Worm (Caenorhabditis elegans) whole organism, early embryonic: ENCODE data around the gene F26G1.2.

Experiments
- ama-1 ChIP-seq: fragments of 150-350 bp; optimal IDR thresholded peaks from 2 replicates; lab custom pipeline; 2014
- ets-7 ChIP-seq: sonication (generic microtip); optimal IDR thresholded peaks from 2 replicates; lab custom pipeline; 2016; ENCODE audit warnings: missing genotype, missing genetic modification characterization, missing compliant biosample characterization
- hnd-1 ChIP-seq: sonication (generic microtip); optimal IDR thresholded peaks from 2 replicates; lab custom pipeline; 2016; ENCODE audit warnings: missing genetic modification characterization, missing compliant biosample characterization
- tra-4 ChIP-seq: sonication (generic microtip); optimal IDR thresholded peaks from 2 replicates; lab custom pipeline; 2017; ENCODE audit warnings: missing genetic modification characterization, missing compliant biosample characterization

DNA sequence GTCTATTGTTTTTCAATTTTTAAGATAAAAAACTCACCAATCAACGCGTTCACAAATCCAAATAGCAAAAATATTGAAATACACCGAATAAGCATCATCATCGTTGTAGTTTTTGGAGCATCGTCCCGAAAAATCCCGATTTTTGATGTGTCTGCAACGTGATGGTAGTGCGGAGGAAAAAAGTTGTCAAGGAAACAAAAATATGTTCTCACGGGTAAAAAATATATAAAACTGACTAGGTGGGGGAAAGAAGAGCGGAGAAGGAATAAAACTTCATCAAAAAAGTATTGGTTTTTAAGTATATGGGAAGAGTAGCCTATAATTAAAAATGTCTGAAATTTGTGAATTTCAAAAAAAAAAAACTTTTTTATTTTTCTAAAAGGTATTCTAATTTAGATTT lies 49.1 kb downstream of the F26G1.2 start, which contains the start of gene rig-6:
- TF ChIP-seq ets-7 (no peak), hnd-1 (tag; lab: Kevin White, UChicago) (no peak), ama-1 (lab: Kevin White, UChicago) (no peak), tra-4 (tag; lab: Kevin White, UChicago) (no peak)
